Fruit fly (Drosophila melanogaster): ENCODE measurements around the gene CG11857.

- peak; percentile 32 for TF ChIP-seq CG6276 (GFP tag; optimal IDR thresholded peaks at IDR 0.05)
- TF ChIP-seq CG6808 (GFP tag; optimal IDR thresholded peaks at IDR 0.05), result no peak
- TF ChIP-seq CG11902 (GFP tag; optimal IDR thresholded peaks at IDR 0.05), result no peak
- TF ChIP-seq net (GFP tag; optimal IDR thresholded peaks at IDR 0.05), result no peak
- TF ChIP-seq ss (GFP tag; optimal IDR thresholded peaks at IDR 0.05), result no peak
- no peak for TF ChIP-seq Smox (GFP tag; optimal IDR thresholded peaks at IDR 0.05)
- TF ChIP-seq Blimp-1 (GFP tag; optimal IDR thresholded peaks at IDR 0.05), result no peak
- no peak for TF ChIP-seq CG34406 (GFP tag; optimal IDR thresholded peaks at IDR 0.05)
- TF ChIP-seq Sox102F (GFP tag; optimal IDR thresholded peaks at IDR 0.05), result peak; percentile 3
- TF ChIP-seq CG15336 (GFP tag; IDR thresholded peaks at IDR 0.05), result no peak; the same call in 1 of the 2 replicates
- TF ChIP-seq CG6854 (GFP tag; optimal IDR thresholded peaks at IDR 0.05), result no peak
- TF ChIP-seq acj6 (GFP tag; optimal IDR thresholded peaks at IDR 0.05), result no peak
- TF ChIP-seq esn (GFP tag; optimal IDR thresholded peaks at IDR 0.05), result no peak
- no peak for TF ChIP-seq CG10669 (GFP tag; optimal IDR thresholded peaks at IDR 0.05)
These were observed 34.2 kb downstream of the CG11857 start, which contains the start of gene CG31098 for dm6 chr3R:25292864-25293284.

Measured in whole organism, prepupa.